Fruit fly (Drosophila melanogaster) whole organism, embryonic: Measurements from ENCODE around the gene htl.
A peak's percentile ranks its signal among the peaks of the same experiment; 100 is the strongest.

ENCODE experiments used
- Blimp-1 ChIP-seq: fragments of 200-800 bp; sonication (Bioruptor generic); optimal IDR thresholded peaks from 3 replicates; lab custom pipeline; 2018; ENCODE audit warnings: missing biosample characterization, missing genetic modification characterization, mild to moderate bottlenecking, moderate library complexity, missing genetic modification reagents
- CG10147 ChIP-seq: fragments of 200-800 bp; sonication (Bioruptor generic); optimal IDR thresholded peaks from 2 replicates; lab custom pipeline; 2019; ENCODE audit warnings: missing biosample characterization, mild to moderate bottlenecking, missing genetic modification characterization, moderate library complexity
- CG11723 ChIP-seq: fragments of 200-800 bp; sonication (Bioruptor generic); optimal IDR thresholded peaks from 2 replicates; lab custom pipeline; 2017; ENCODE audit warnings: missing biosample characterization, mild to moderate bottlenecking, missing genetic modification characterization
- CG1603 ChIP-seq: fragments of 200-800 bp; sonication (Bioruptor generic); optimal IDR thresholded peaks from 2 replicates; lab custom pipeline; 2019; ENCODE audit warnings: missing biosample characterization, mild to moderate bottlenecking, missing genetic modification characterization, moderate library complexity
- CG16863 ChIP-seq: fragments of 200-800 bp; sonication (Bioruptor generic); optimal IDR thresholded peaks from 3 replicates; lab custom pipeline; 2016; ENCODE audit warnings: missing biosample characterization, missing genetic modification characterization
- CG18011 ChIP-seq: fragments of 200-800 bp; sonication (Bioruptor generic); optimal IDR thresholded peaks from 2 replicates; lab custom pipeline; 2017; ENCODE audit warnings: missing biosample characterization, missing genetic modification characterization, mild to moderate bottlenecking, moderate library complexity, missing genotype
- CG18262 ChIP-seq: fragments of 200-800 bp; optimal IDR thresholded peaks from 3 replicates; lab custom pipeline; 2019; ENCODE audit warnings: missing biosample characterization, mild to moderate bottlenecking, missing genetic modification characterization, moderate library complexity
- CG18619 ChIP-seq: fragments of 200-800 bp; sonication (Bioruptor generic); optimal IDR thresholded peaks from 3 replicates; lab custom pipeline; 2017; ENCODE audit warnings: missing biosample characterization, mild to moderate bottlenecking, missing genetic modification characterization
- CG30020 ChIP-seq: fragments of 200-800 bp; optimal IDR thresholded peaks from 2 replicates; lab custom pipeline; 2019; ENCODE audit warnings: missing biosample characterization, mild to moderate bottlenecking, missing genetic modification characterization, moderate library complexity
- CG30431 ChIP-seq: fragments of 200-800 bp; sonication (Bioruptor generic); optimal IDR thresholded peaks from 2 replicates; lab custom pipeline; 2017; ENCODE audit warnings: missing biosample characterization, missing genetic modification characterization
- CG3847 ChIP-seq: fragments of 200-800 bp; sonication (Bioruptor generic); IDR thresholded peaks from 2 replicates; pipeline ENCODE4 v1.3.6; 2022; ENCODE audit warnings: missing biosample characterization, missing genetic modification characterization
- CG42726 ChIP-seq: fragments of 200-800 bp; sonication (Bioruptor generic); IDR thresholded peaks from 2 replicates; pipeline ENCODE4 v1.3.6; 2022; ENCODE audit warnings: missing biosample characterization, missing genetic modification characterization; ENCODE audit not compliant: partially characterized antibody
- CG4730 ChIP-seq: fragments of 200-800 bp; sonication (Bioruptor generic); IDR thresholded peaks from 2 replicates; pipeline ENCODE4 v1.3.6; 2022; ENCODE audit warnings: missing biosample characterization, missing genetic modification characterization
- Camta ChIP-seq: fragments of 200-800 bp; sonication (Bioruptor generic); optimal IDR thresholded peaks from 2 replicates; lab custom pipeline; 2016; ENCODE audit warnings: missing biosample characterization, missing genetic modification characterization
- D19A ChIP-seq: fragments of 200-800 bp; optimal IDR thresholded peaks from 3 replicates; lab custom pipeline; 2019; ENCODE audit warnings: missing biosample characterization, mild to moderate bottlenecking, missing genetic modification characterization, moderate library complexity
- ERR ChIP-seq: fragments of 200-800 bp; sonication (Bioruptor generic); optimal IDR thresholded peaks from 2 replicates; lab custom pipeline; 2016; ENCODE audit warnings: missing biosample characterization, missing genetic modification characterization
- Ets65A ChIP-seq: fragments of 200-800 bp; sonication (Bioruptor generic); peaks from one replicate; lab custom pipeline; 2016; ENCODE audit warnings: missing biosample characterization, missing genetic modification characterization
- HHEX ChIP-seq: fragments of 200-800 bp; sonication (Bioruptor generic); optimal IDR thresholded peaks from 3 replicates; lab custom pipeline; 2017; ENCODE audit warnings: missing biosample characterization, mild to moderate bottlenecking, missing genetic modification characterization, missing genetic modification reagents
- HLH4C ChIP-seq: fragments of 200-800 bp; sonication (Bioruptor generic); IDR thresholded peaks from 3 replicates; pipeline ENCODE4 v1.3.6; 2022; ENCODE audit warnings: missing biosample characterization, missing genetic modification characterization; ENCODE audit not compliant: partially characterized antibody
- Hr3 ChIP-seq: fragments of 200-800 bp; sonication (Bioruptor generic); optimal IDR thresholded peaks from 3 replicates; lab custom pipeline; 2016; ENCODE audit warnings: missing biosample characterization, missing genetic modification characterization
- Hr78 ChIP-seq, 2 experiments: fragments of 200-800 bp in 1 of 2; fragments of >200 bp in 1 of 2; sonication (Bioruptor generic) in 1 of 2; optimal IDR thresholded peaks; 2 replicates each; lab custom pipeline; 2017 to 2019; ENCODE audit warnings: missing biosample characterization in 2 of 2, missing genetic modification characterization in 2 of 2, mild to moderate bottlenecking in 1 of 2, moderate library complexity in 1 of 2
- Lhr ChIP-seq: fragments of 200-800 bp; sonication (Bioruptor generic); optimal IDR thresholded peaks from 3 replicates; lab custom pipeline; 2017; ENCODE audit warnings: mild to moderate bottlenecking, missing biosample characterization, missing genetic modification reagents, missing genetic modification characterization
- MESR4 ChIP-seq: fragments of 200-800 bp; sonication (Bioruptor generic); optimal IDR thresholded peaks from 2 replicates; lab custom pipeline; 2018; ENCODE audit warnings: missing biosample characterization, mild to moderate bottlenecking, missing genetic modification characterization, moderate library complexity
- Mrtf ChIP-seq: fragments of 200-800 bp; sonication (Bioruptor generic); IDR thresholded peaks from 3 replicates; pipeline ENCODE4 v1.3.6; 2022; ENCODE audit warnings: missing biosample characterization, missing genetic modification characterization
- Tbp ChIP-seq: fragments of >200 bp; optimal IDR thresholded peaks from 2 replicates; lab custom pipeline; 2018; ENCODE audit warnings: missing biosample characterization, missing genetic modification characterization
- Usf ChIP-seq: fragments of 200-800 bp; sonication (Bioruptor generic); optimal IDR thresholded peaks from 2 replicates; lab custom pipeline; 2017; ENCODE audit warnings: missing genotype, missing biosample characterization, missing genetic modification characterization
- ac ChIP-seq: fragments of 200-800 bp; sonication (Bioruptor generic); optimal IDR thresholded peaks from 3 replicates; lab custom pipeline; 2017; ENCODE audit warnings: missing biosample characterization, mild to moderate bottlenecking, missing genetic modification characterization
- az2 ChIP-seq: fragments of 200-800 bp; sonication (Bioruptor generic); optimal IDR thresholded peaks from 3 replicates; lab custom pipeline; 2016; ENCODE audit warnings: missing biosample characterization, missing genetic modification characterization
- bab2 ChIP-seq: fragments of 200-800 bp; sonication (Bioruptor generic); optimal IDR thresholded peaks from 2 replicates; lab custom pipeline; 2016; ENCODE audit warnings: missing biosample characterization, missing genetic modification characterization
- bsh ChIP-seq, 2 experiments: fragments of 200-800 bp; sonication (Bioruptor generic); optimal IDR thresholded peaks; 2 replicates each; lab custom pipeline; 2017 to 2018; ENCODE audit warnings: mild to moderate bottlenecking in 2 of 2, missing biosample characterization in 2 of 2, missing genetic modification characterization in 2 of 2, moderate library complexity in 1 of 2
- chif ChIP-seq, 2 experiments: fragments of 200-800 bp; sonication (Bioruptor generic); optimal IDR thresholded peaks; 3 replicates each; lab custom pipeline; 2016; ENCODE audit warnings: missing biosample characterization in 2 of 2, missing genetic modification characterization in 2 of 2
- corto ChIP-seq: fragments of 200-800 bp; sonication (Bioruptor generic); optimal IDR thresholded peaks from 2 replicates; lab custom pipeline; 2016; ENCODE audit warnings: missing biosample characterization, mild to moderate bottlenecking, missing genetic modification characterization, moderate library complexity
- crp ChIP-seq, 2 experiments: fragments of 200-800 bp; sonication (Bioruptor generic); optimal IDR thresholded peaks; 2 replicates in 1 of 2; 3 replicates in 1 of 2; lab custom pipeline; 2017; ENCODE audit warnings: missing biosample characterization in 2 of 2, missing genetic modification characterization in 2 of 2, mild to moderate bottlenecking in 1 of 2, moderate library complexity in 1 of 2
- klu ChIP-seq: fragments of 200-800 bp; sonication (Bioruptor generic); IDR thresholded peaks from 2 replicates; pipeline ENCODE4 v1.3.6; 2022; ENCODE audit warnings: missing biosample characterization, missing genetic modification characterization
- nmo ChIP-seq: fragments of 200-800 bp; sonication (Bioruptor generic); optimal IDR thresholded peaks from 2 replicates; lab custom pipeline; 2018; ENCODE audit warnings: missing biosample characterization, mild to moderate bottlenecking, missing genetic modification characterization, moderate library complexity
- pb ChIP-seq: fragments of 200-800 bp; sonication (Bioruptor generic); optimal IDR thresholded peaks from 3 replicates; lab custom pipeline; 2016; ENCODE audit warnings: missing biosample characterization, missing genetic modification characterization
- pnt ChIP-seq: fragments of 200-800 bp; sonication (Bioruptor generic); optimal IDR thresholded peaks from 3 replicates; lab custom pipeline; 2016; ENCODE audit warnings: missing biosample characterization, missing genetic modification characterization
- prd ChIP-seq, 3 experiments: fragments of >200 bp in 2 of 3; fragments of 200-800 bp in 1 of 3; sonication (Bioruptor generic) in 1 of 3; optimal IDR thresholded peaks in 2 of 3; IDR thresholded peaks in 1 of 3; 2 replicates in 2 of 3; 3 replicates in 1 of 3; pipeline versions ENCODE4 v1.3.6 to Lab custom; 2017 to 2022; ENCODE audit warnings: missing biosample characterization in 1 of 3, missing genetic modification characterization in 1 of 3
- slbo ChIP-seq: fragments of 200-800 bp; sonication (Bioruptor generic); IDR thresholded peaks from 2 replicates; pipeline ENCODE4 v1.3.6; 2022; ENCODE audit warnings: missing biosample characterization, missing genetic modification characterization
- slp2 ChIP-seq: fragments of 200-800 bp; sonication (Bioruptor generic); optimal IDR thresholded peaks from 2 replicates; lab custom pipeline; 2016; ENCODE audit warnings: missing biosample characterization, missing genetic modification characterization
- so ChIP-seq: fragments of 200-800 bp; sonication (Bioruptor generic); IDR thresholded peaks from 3 replicates; pipeline ENCODE4 v1.3.6; 2022; ENCODE audit warnings: missing biosample characterization, missing genetic modification characterization
- sr ChIP-seq: fragments of 200-800 bp; sonication (Bioruptor generic); IDR thresholded peaks from 3 replicates; pipeline ENCODE4 v1.3.6; 2022; ENCODE audit warnings: missing biosample characterization, missing genetic modification characterization
- ssp ChIP-seq: fragments of 200-800 bp; sonication (Bioruptor generic); IDR thresholded peaks from 2 replicates; pipeline ENCODE4 v1.3.6; 2022; ENCODE audit warnings: missing biosample characterization, missing genetic modification characterization
- sug ChIP-seq: fragments of 200-800 bp; optimal IDR thresholded peaks from 2 replicates; lab custom pipeline; 2019; ENCODE audit warnings: missing biosample characterization, mild to moderate bottlenecking, missing genetic modification characterization, moderate library complexity
- trh ChIP-seq: fragments of 200-800 bp; sonication (Bioruptor generic); optimal IDR thresholded peaks from 2 replicates; lab custom pipeline; 2016; ENCODE audit warnings: missing biosample characterization, missing genetic modification characterization
- ttk ChIP-seq: fragments of 200-800 bp; sonication (Bioruptor generic); IDR thresholded peaks from 2 replicates; pipeline ENCODE4 v2.1.2; 2022; ENCODE audit warnings: missing biosample characterization, missing genetic modification characterization
- wor ChIP-seq: fragments of 200-800 bp; sonication (Bioruptor generic); IDR thresholded peaks from 2 replicates; pipeline ENCODE4 v1.3.6; 2022; ENCODE audit warnings: missing biosample characterization, missing genetic modification characterization
- z ChIP-seq: fragments of 200-800 bp; sonication (Bioruptor generic); IDR thresholded peaks from 3 replicates; pipeline ENCODE4 v1.3.6; 2022; ENCODE audit warnings: missing biosample characterization, missing genetic modification characterization

The htl gene

DNA sequence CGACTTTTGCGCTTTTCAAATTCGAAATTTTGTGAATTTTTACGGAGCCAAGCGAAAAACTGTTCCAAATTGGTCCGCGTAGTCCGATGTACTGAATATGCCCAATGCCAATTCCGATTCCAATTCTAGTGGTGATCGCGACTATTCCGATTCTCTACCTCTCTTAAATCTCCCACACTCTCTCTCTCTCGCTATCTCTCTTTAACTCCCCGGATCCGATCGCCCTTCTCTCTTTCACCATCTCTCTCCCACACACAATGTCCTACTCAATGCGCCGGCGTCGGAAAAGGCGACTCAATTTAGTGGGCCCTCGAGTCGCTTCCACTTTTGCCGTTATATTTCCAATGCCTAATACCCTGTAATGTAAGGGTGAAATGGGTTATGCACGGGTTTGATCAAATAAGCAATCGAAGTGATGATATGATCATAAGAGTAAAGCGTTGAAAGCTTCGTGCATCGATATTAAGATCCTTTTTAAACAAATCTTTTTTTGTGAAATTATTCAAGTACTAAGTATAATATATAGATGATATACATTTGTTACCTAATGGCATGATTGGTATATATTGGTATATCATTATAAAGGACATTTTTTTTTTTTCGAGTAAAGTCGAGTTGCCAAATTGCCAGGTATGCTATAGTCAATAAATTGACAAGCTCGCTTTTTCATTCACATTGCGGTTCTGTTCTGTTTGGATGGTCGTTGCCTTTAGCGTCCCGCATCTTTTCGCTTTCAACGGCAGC lies 3.3 kb downstream of the htl start (continued):
- TF ChIP-seq CG11723 (GFP tag; lab: Kevin White, UChicago) (peak; percentile 63), Ets65A (GFP tag; lab: Kevin White, UChicago) (peak; percentile 95), z (peak; percentile 88), CG18619 (peak; percentile 72), ERR (GFP tag; lab: Kevin White, UChicago) (no peak), klu (GFP tag; lab: Robert Waterston, UW) (peak; percentile 26; the same call in 1 of the 2 replicates), CG4730 (GFP tag; lab: Robert Waterston, UW) (no peak), CG1603 (tag; lab: Kevin White, UChicago) (peak; percentile 42), MESR4 (GFP tag; lab: Kevin White, UChicago) (no peak), D19A (peak; percentile 62), Blimp-1 (GFP tag; lab: Kevin White, UChicago) (peak; percentile 67), wor (GFP tag; lab: Robert Waterston, UW) (peak; percentile 56), pb (no peak), so (GFP tag; lab: Robert Waterston, UW) (peak; percentile 32; the same call in 1 of the 3 replicates), crp (GFP tag; optimal IDR thresholded peaks at IDR 0.05; lab: Kevin White, UChicago) (peak in 1 of 2 experiments; percentile 7), Lhr (peak; percentile 49), CG30020 (tag; lab: Kevin White, UChicago) (peak; percentile 16), CG18011 (GFP tag; lab: Kevin White, UChicago) (peak; percentile 31), CG3847 (GFP tag; lab: Robert Waterston, UW) (peak; percentile 35), CG10147 (GFP tag; lab: Kevin White, UChicago) (peak; percentile 15), CG42726 (GFP tag; lab: Robert Waterston, UW) (no peak), sug (tag; lab: Kevin White, UChicago) (peak; percentile 24), ac (peak; percentile 61), bsh (GFP tag; optimal IDR thresholded peaks at IDR 0.05; lab: Kevin White, UChicago) (peak; percentile 42 to 75), Usf (peak; percentile 65), Hr3 (GFP tag; lab: Kevin White, UChicago) (peak; percentile 76), sr (GFP tag; lab: Robert Waterston, UW) (0 out of 3 replicates have a peak, but pooled peaks have one; percentile 30), CG16863 (GFP tag; lab: Kevin White, UChicago) (no peak), ttk (GFP tag; lab: Robert Waterston, UW) (0 out of 2 replicates have a peak, but pooled peaks have one; percentile 35), nmo (GFP tag; lab: Kevin White, UChicago) (peak; percentile 90), HLH4C (GFP tag; lab: Robert Waterston, UW) (no peak), Hr78 (GFP tag; optimal IDR thresholded peaks at IDR 0.05; lab: Kevin White, UChicago) (peak in 1 of 2 experiments; percentile 31), CG18262 (peak; percentile 87), corto (GFP tag; lab: Kevin White, UChicago) (no peak), trh (GFP tag; lab: Kevin White, UChicago) (peak; percentile 36), HHEX (GFP tag; lab: Kevin White, UChicago) (peak; percentile 55), Tbp (GFP tag; lab: Kevin White, UChicago) (no peak), ssp (GFP tag; lab: Robert Waterston, UW) (peak; percentile 44), CG30431 (peak; percentile 73), slp2 (GFP tag; lab: Kevin White, UChicago) (no peak), pnt (peak; percentile 18), Camta (GFP tag; lab: Kevin White, UChicago) (peak; percentile 9), prd (optimal IDR thresholded peaks at IDR 0.05; lab: Kevin White, UChicago) (no peak), prd (GFP tag; IDR thresholded peaks at IDR 0.05; lab: Robert Waterston, UW) (peak; percentile 69; the same call in 2 of the 3 replicates), chif (GFP tag; optimal IDR thresholded peaks at IDR 0.05; lab: Kevin White, UChicago) (peak; percentile 48 to 66), Mrtf (GFP tag; lab: Robert Waterston, UW) (no peak), bab2 (GFP tag; lab: Kevin White, UChicago) (peak; percentile 32), az2 (GFP tag; lab: Kevin White, UChicago) (peak; percentile 76), slbo (GFP tag; lab: Robert Waterston, UW) (peak; percentile 63)
